Fruit fly (Drosophila melanogaster) Kc167 (cell line): ENCODE data around the gene betaNACtes2.

Experiments
- Myc ChIP-seq: fragments of >200 bp; optimal IDR thresholded peaks from 2 replicates; lab custom pipeline; 2017; ENCODE audit warnings: missing external identifiers
- Sin3A ChIP-seq: fragments of >200 bp; optimal IDR thresholded peaks from 2 replicates; lab custom pipeline; 2018; ENCODE audit warnings: missing external identifiers
- h ChIP-seq: fragments of >200 bp; optimal IDR thresholded peaks from 3 replicates; lab custom pipeline; 2018; ENCODE audit warnings: missing external identifiers
- insv ChIP-seq: fragments of >200 bp; optimal IDR thresholded peaks from 3 replicates; lab custom pipeline; 2018; ENCODE audit warnings: missing external identifiers
- psq ChIP-seq: fragments of >200 bp; optimal IDR thresholded peaks from 2 replicates; lab custom pipeline; 2017; ENCODE audit warnings: missing external identifiers
- ttk ChIP-seq: sonication (Bioruptor generic); optimal IDR thresholded peaks from 2 replicates; lab custom pipeline; 2017; ENCODE audit warnings: missing external identifiers

- TF ChIP-seq Myc (lab: Kevin White, UChicago), result no peak
- TF ChIP-seq insv (lab: Kevin White, UChicago), result no peak
- no peak for TF ChIP-seq psq
- no peak for TF ChIP-seq h (lab: Kevin White, UChicago)
- no peak for TF ChIP-seq Sin3A (lab: Kevin White, UChicago)
- TF ChIP-seq ttk (lab: Kevin White, UChicago), result no peak
Measured at dm6 chrX:14289293-14289692, 26.1 kb downstream of the betaNACtes2 start, which contains the start of gene CG9400.
